Fruit fly (Drosophila melanogaster) whole organism, adult: ENCODE results near the gene Osi2.

ENCODE experiments used
- CG7045 ChIP-seq: fragments of 200-800 bp; sonication (Bioruptor generic); optimal IDR thresholded peaks from 2 replicates; lab custom pipeline; 2017; ENCODE audit warnings: missing biosample characterization, mild to moderate bottlenecking, missing genetic modification characterization
- CG7101 ChIP-seq: fragments of 200-800 bp; sonication (Bioruptor generic); optimal IDR thresholded peaks from 2 replicates; lab custom pipeline; 2018; ENCODE audit warnings: missing biosample characterization, mild to moderate bottlenecking, missing genetic modification characterization, moderate library complexity
- cic ChIP-seq: fragments of 200-800 bp; sonication (Bioruptor generic); optimal IDR thresholded peaks from 2 replicates; lab custom pipeline; 2017; ENCODE audit warnings: missing biosample characterization, mild to moderate bottlenecking, missing genetic modification characterization, moderate library complexity
- toe ChIP-seq: fragments of 200-800 bp; sonication (Bioruptor generic); optimal IDR thresholded peaks from 2 replicates; lab custom pipeline; 2016; ENCODE audit warnings: missing biosample characterization, missing genetic modification characterization

DNA sequence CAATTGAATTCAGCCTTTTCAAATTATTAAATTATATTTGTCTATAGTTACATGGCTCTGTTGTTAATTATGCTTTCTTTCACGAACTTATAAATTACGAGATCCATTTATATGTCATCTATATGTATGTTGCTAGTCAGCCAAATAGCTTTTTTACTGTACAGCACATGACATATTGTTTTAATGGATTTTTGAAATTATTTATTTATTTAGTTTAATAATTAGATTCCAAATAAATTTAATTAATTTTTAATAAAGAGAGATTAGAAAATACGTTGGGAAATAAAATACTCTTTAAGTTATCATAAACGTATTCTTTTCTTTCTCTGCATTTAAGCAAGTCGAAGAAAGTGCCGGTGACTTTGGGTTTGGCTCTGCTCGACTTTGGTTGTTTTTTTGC lies 32.1 kb downstream of the Osi2 start:
- TF ChIP-seq CG7045 (GFP tag; lab: Kevin White, UChicago) (no peak), cic (GFP tag; lab: Kevin White, UChicago) (no peak), toe (GFP tag; lab: Kevin White, UChicago) (no peak), CG7101 (no peak)
